Worm (Caenorhabditis elegans): Measurements from ENCODE around the gene F55G7.1.

F55G7.1 gene

DNA sequence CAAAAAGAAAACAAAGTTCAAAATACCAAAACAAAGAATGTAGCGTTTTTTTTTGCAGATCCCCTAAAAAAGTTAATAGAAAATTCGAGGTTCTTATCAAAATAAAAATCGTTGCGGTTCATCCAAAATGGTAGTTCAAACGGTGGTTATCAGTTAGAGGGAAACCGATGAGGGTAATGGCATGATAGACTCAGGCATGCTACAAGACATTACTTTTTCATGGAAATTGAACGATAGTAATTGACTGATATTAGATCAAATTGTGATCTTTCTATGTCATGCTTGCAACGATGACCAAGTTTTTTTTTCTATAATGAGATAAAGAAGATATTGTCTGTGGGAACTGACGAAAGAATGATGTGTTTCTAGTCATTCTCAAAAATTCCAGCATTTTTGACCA lies 40.3 kb downstream of the F55G7.1 start (continued):
- TF ChIP-seq nhr-48 (tag; optimal IDR thresholded peaks at IDR 0.05) (peak; percentile 50), Y105C5A.15 (GFP tag; IDR thresholded peaks at IDR 0.05) (no peak), nhr-102 (tag; optimal IDR thresholded peaks at IDR 0.05) (peak; percentile 44), egl-27 (tag; optimal IDR thresholded peaks at IDR 0.05) (no peak), aha-1 (tag) (peak; percentile 40), lin-15B (tag; optimal IDR thresholded peaks at IDR 0.05) (no peak), hlh-11 (tag; optimal IDR thresholded peaks at IDR 0.05) (peak; percentile 78), pqm-1 (tag; optimal IDR thresholded peaks at IDR 0.05) (peak; percentile 91), F26F4.8 (GFP tag; conservative IDR thresholded peaks at IDR 0.05) (no peak)

DNA sequence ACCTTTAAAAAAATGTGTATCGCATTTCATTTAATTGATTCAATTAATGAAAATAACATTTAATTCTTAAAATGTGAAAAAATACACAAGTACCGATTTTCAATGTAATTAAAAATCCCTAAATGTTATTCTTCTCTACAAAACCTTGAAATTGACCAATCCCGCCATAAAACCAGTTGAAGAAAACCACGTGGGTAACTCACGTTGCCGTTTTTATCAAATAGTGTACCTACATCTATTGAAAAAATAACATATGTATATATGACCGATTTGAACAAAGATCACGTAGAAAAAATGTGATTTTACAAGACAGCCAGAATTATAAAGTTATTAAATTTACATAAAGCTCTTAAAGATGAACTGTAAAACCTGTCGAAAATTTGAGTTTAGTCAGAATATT lies 40.9 kb downstream of the F55G7.1 start:
- TF ChIP-seq nhr-11 (tag; optimal IDR thresholded peaks at IDR 0.05) (no peak), nhr-237 (tag; optimal IDR thresholded peaks at IDR 0.05) (no peak), pqm-1 (tag; optimal IDR thresholded peaks at IDR 0.05) (no peak), hlh-30 (tag; optimal IDR thresholded peaks at IDR 0.05; ENCODE audit: insufficient read depth) (peak; percentile 40), lin-38 (GFP tag; IDR thresholded peaks at IDR 0.05) (no peak), ceh-62 (tag; optimal IDR thresholded peaks at IDR 0.05) (no peak), F37D6.2 (tag; optimal IDR thresholded peaks at IDR 0.05) (no peak)

- TF ChIP-seq ceh-44 (GFP tag; IDR thresholded peaks at IDR 0.05) (no peak), skn-1 (tag; optimal IDR thresholded peaks at IDR 0.05) (no peak), zag-1 (tag; optimal IDR thresholded peaks at IDR 0.05) (no peak), cey-2 (tag; optimal IDR thresholded peaks at IDR 0.05; ENCODE audit: borderline replicate concordance, insufficient read depth) (no peak), Y105C5A.15 (GFP tag; IDR thresholded peaks at IDR 0.05) (no peak), daf-8 (GFP tag; IDR thresholded peaks at IDR 0.05) (no peak), ceh-28 (tag; optimal IDR thresholded peaks at IDR 0.05) (no peak), lsy-2 (tag; optimal IDR thresholded peaks at IDR 0.05) (no peak), ces-1 (GFP tag; optimal IDR thresholded peaks at IDR 0.05) (no peak), hif-1 (tag; optimal IDR thresholded peaks at IDR 0.05) (no peak), lin-1 (GFP tag; IDR thresholded peaks at IDR 0.05) (no peak), ama-1 (optimal IDR thresholded peaks at IDR 0.05) (peak; percentile 85), nhr-41 (GFP tag; IDR thresholded peaks at IDR 0.05) (no peak), T26A8.4 (GFP tag; IDR thresholded peaks at IDR 0.05) (no peak), egl-27 (tag; optimal IDR thresholded peaks at IDR 0.05) (no peak), ztf-11 (tag; optimal IDR thresholded peaks at IDR 0.05) (no peak), nhr-28 (tag; optimal IDR thresholded peaks at IDR 0.05) (peak; percentile 60), pqm-1 (tag; optimal IDR thresholded peaks at IDR 0.05) (peak; percentile 14), ztf-7 (tag; optimal IDR thresholded peaks at IDR 0.05) (no peak), dmd-8 (GFP tag; IDR thresholded peaks at IDR 0.05) (no peak), mxl-3 (GFP tag; optimal IDR thresholded peaks at IDR 0.05) (peak; percentile 58), mxl-2 (GFP tag; conservative IDR thresholded peaks at IDR 0.05) (no peak), aly-2 (tag; optimal IDR thresholded peaks at IDR 0.05) (no peak), aha-1 (tag) (peak; percentile 58), dmd-6 (GFP tag; IDR thresholded peaks at IDR 0.05) (peak; percentile 56), daf-16 (GFP tag; optimal IDR thresholded peaks at IDR 0.05) (no peak), daf-16 (tag; optimal IDR thresholded peaks at IDR 0.05) (no peak), vab-7 (GFP tag; IDR thresholded peaks at IDR 0.05) (no peak), madf-9 (GFP tag; conservative IDR thresholded peaks at IDR 0.05) (no peak), gei-8 (GFP tag; optimal IDR thresholded peaks at IDR 0.05) (no peak), dve-1 (tag; optimal IDR thresholded peaks at IDR 0.05; ENCODE audit: insufficient read depth) (peak; percentile 54), saeg-2 (GFP tag; IDR thresholded peaks at IDR 0.05) (no peak), zip-11 (GFP tag; IDR thresholded peaks at IDR 0.05) (no peak), Y5F2A.4 (GFP tag; optimal IDR thresholded peaks at IDR 0.05) (no peak), nhr-6 (tag; optimal IDR thresholded peaks at IDR 0.05) (no peak), jun-1 (tag; optimal IDR thresholded peaks at IDR 0.05) (no peak), nhr-102 (tag; optimal IDR thresholded peaks at IDR 0.05) (no peak), F26F4.8 (GFP tag; conservative IDR thresholded peaks at IDR 0.05) (no peak), nhr-237 (tag; optimal IDR thresholded peaks at IDR 0.05) (no peak), fkh-10 (GFP tag; optimal IDR thresholded peaks at IDR 0.05) (no peak)
Measured at ce11 chrX:11965663-11966304, 41.6 kb downstream of the F55G7.1 start, which contains the start of gene sams-1. TSS of gene sams-1 (plus strand) at chrX:11965962.
